Worm (Caenorhabditis elegans) whole organism, L4 larva: Measurements from ENCODE around the gene H41C03.2.
"Not testable (repeated sequence)": the region's sequence is repeated elsewhere in the genome, so short reads cannot be mapped to it uniquely, and the experiment has no call there.

Experiments used
- F10B5.3 ChIP-seq: sonication (generic microtip); optimal IDR thresholded peaks from 2 replicates; lab custom pipeline; 2016; ENCODE audit warnings: mild to moderate bottlenecking, missing genetic modification characterization, missing compliant biosample characterization
- F26F4.8 ChIP-seq: fragments of 200-800 bp; sonication (Bioruptor generic); conservative IDR thresholded peaks from 2 replicates; pipeline ENCODE4 v1.3.6; 2022; ENCODE audit warnings: missing genetic modification characterization, missing compliant biosample characterization
- R02D3.7 ChIP-seq: fragments of 150-350 bp; sonication (generic microtip); optimal IDR thresholded peaks from 3 replicates; lab custom pipeline; 2014; ENCODE audit warnings: missing biosample characterization, missing genetic modification characterization
- T26A8.4 ChIP-seq: fragments of 200-800 bp; sonication (Bioruptor generic); IDR thresholded peaks from 2 replicates; pipeline ENCODE4 v1.3.6; 2022; ENCODE audit warnings: missing genetic modification characterization, missing compliant biosample characterization
- Y105C5A.15 ChIP-seq: fragments of 200-800 bp; sonication (Bioruptor generic); IDR thresholded peaks from 2 replicates; pipeline ENCODE4 v1.3.6; 2022; ENCODE audit warnings: missing genetic modification characterization, missing compliant biosample characterization
- Y75B8A.6 ChIP-seq: fragments of 200-800 bp; sonication (Bioruptor generic); IDR thresholded peaks from 2 replicates; pipeline ENCODE4 v1.3.6; 2022; ENCODE audit warnings: missing genetic modification reagents, missing genetic modification characterization, missing compliant biosample characterization
- ZK337.2 ChIP-seq: fragments of 200-800 bp; sonication (Bioruptor generic); IDR thresholded peaks from 2 replicates; pipeline ENCODE4 v1.3.6; 2022; ENCODE audit warnings: missing genetic modification reagents, missing genetic modification characterization, missing compliant biosample characterization
- ceh-20 ChIP-seq: fragments of 200-800 bp; sonication (Bioruptor generic); IDR thresholded peaks from 2 replicates; pipeline ENCODE4 v1.3.6; 2022; ENCODE audit warnings: missing genetic modification reagents, missing genetic modification characterization, missing compliant biosample characterization
- ceh-62 ChIP-seq: sonication (generic microtip); optimal IDR thresholded peaks from 2 replicates; lab custom pipeline; 2017; ENCODE audit warnings: missing biosample characterization, missing genetic modification characterization
- ceh-82 ChIP-seq: sonication (generic microtip); optimal IDR thresholded peaks from 2 replicates; lab custom pipeline; 2017; ENCODE audit warnings: missing biosample characterization, missing genetic modification characterization
- cey-2 ChIP-seq: sonication (generic microtip); optimal IDR thresholded peaks from 3 replicates; lab custom pipeline; 2017; ENCODE audit warnings: missing genetic modification characterization, mild to moderate bottlenecking, missing compliant biosample characterization, antibody characterized with exemption, borderline replicate concordance; ENCODE audit not compliant: insufficient read depth
- ctbp-1 ChIP-seq: fragments of 200-800 bp; sonication (Bioruptor generic); IDR thresholded peaks from 2 replicates; pipeline ENCODE4 v1.3.6; 2022; ENCODE audit warnings: missing genetic modification reagents, missing genetic modification characterization, missing compliant biosample characterization
- daf-12 ChIP-seq: fragments of 150-350 bp; optimal IDR thresholded peaks from 2 replicates; lab custom pipeline; 2014; ENCODE audit warnings: missing biosample characterization, missing genetic modification reagents, missing genetic modification characterization
- egl-27 ChIP-seq: sonication (generic microtip); optimal IDR thresholded peaks from 3 replicates; lab custom pipeline; 2017; ENCODE audit warnings: missing biosample characterization, missing genetic modification reagents, missing genetic modification characterization
- egl-43 ChIP-seq: fragments of 200-800 bp; sonication (Bioruptor generic); IDR thresholded peaks from 2 replicates; pipeline ENCODE4 v1.3.6; 2022; ENCODE audit warnings: missing genetic modification reagents, missing genetic modification characterization, missing compliant biosample characterization
- hif-1 ChIP-seq, 2 experiments: sonication (generic microtip); optimal IDR thresholded peaks; 2 replicates each; lab custom pipeline; 2016 to 2017; ENCODE audit warnings: missing compliant biosample characterization in 2 of 2, missing genetic modification characterization in 2 of 2, missing genetic modification reagents in 2 of 2, missing genotype in 2 of 2, mild to moderate bottlenecking in 1 of 2
- hlh-11 ChIP-seq: fragments of 200-800 bp; sonication (Bioruptor generic); optimal IDR thresholded peaks from 2 replicates; lab custom pipeline; 2018; ENCODE audit warnings: mild to moderate bottlenecking, missing genetic modification characterization, missing compliant biosample characterization
- hlh-30 ChIP-seq: sonication (generic microtip); optimal IDR thresholded peaks from 2 replicates; lab custom pipeline; 2017; ENCODE audit warnings: antibody characterized with exemption, mild to moderate bottlenecking, missing genetic modification characterization, missing compliant biosample characterization; ENCODE audit not compliant: insufficient read depth
- lim-7 ChIP-seq: fragments of 200-800 bp; sonication (Bioruptor generic); IDR thresholded peaks from 2 replicates; pipeline ENCODE4 v1.3.6; 2022; ENCODE audit warnings: missing genetic modification characterization, missing compliant biosample characterization
- lin-13 ChIP-seq: fragments of 150-350 bp; optimal IDR thresholded peaks from 2 replicates; lab custom pipeline; 2014; ENCODE audit warnings: missing biosample characterization, missing genetic modification reagents, missing genetic modification characterization
- lin-15B ChIP-seq: fragments of 150-350 bp; sonication (generic microtip); optimal IDR thresholded peaks from 3 replicates; lab custom pipeline; 2014; ENCODE audit warnings: missing biosample characterization, missing genetic modification characterization
- lir-3 ChIP-seq: sonication (generic microtip); optimal IDR thresholded peaks from 2 replicates; lab custom pipeline; 2016; ENCODE audit warnings: mild to moderate bottlenecking, missing genetic modification characterization, missing compliant biosample characterization
- mdl-1 ChIP-seq, 2 experiments: fragments of 150-350 bp in 1 of 2; sonication (generic microtip) in 1 of 2; optimal IDR thresholded peaks; 2 replicates each; lab custom pipeline; 2014 to 2017; ENCODE audit warnings: missing biosample characterization in 2 of 2, missing genetic modification characterization in 2 of 2
- mep-1 ChIP-seq: fragments of 150-350 bp; sonication (generic microtip); optimal IDR thresholded peaks from 3 replicates; lab custom pipeline; 2014; ENCODE audit warnings: missing biosample characterization, missing genetic modification characterization
- mes-2 ChIP-seq: sonication (generic microtip); optimal IDR thresholded peaks from 2 replicates; lab custom pipeline; 2016; ENCODE audit warnings: missing genotype, mild to moderate bottlenecking, missing genetic modification characterization, missing compliant biosample characterization; ENCODE audit not compliant: poor library complexity, severe bottlenecking
- nhr-102 ChIP-seq: sonication (generic microtip); optimal IDR thresholded peaks from 2 replicates; lab custom pipeline; 2016; ENCODE audit warnings: mild to moderate bottlenecking, missing genetic modification characterization, moderate library complexity, missing compliant biosample characterization
- nhr-11 ChIP-seq: fragments of 150-350 bp; optimal IDR thresholded peaks from 2 replicates; lab custom pipeline; 2014; ENCODE audit warnings: missing biosample characterization, missing genetic modification characterization
- nhr-111 ChIP-seq: fragments of 200-800 bp; sonication (Bioruptor generic); optimal IDR thresholded peaks from 2 replicates; lab custom pipeline; 2018; ENCODE audit warnings: mild to moderate bottlenecking, missing genetic modification characterization, missing compliant biosample characterization
- nhr-237 ChIP-seq: sonication (generic microtip); optimal IDR thresholded peaks from 2 replicates; lab custom pipeline; 2017; ENCODE audit warnings: missing biosample characterization, missing genetic modification characterization
- nhr-28 ChIP-seq: fragments of 150-350 bp; optimal IDR thresholded peaks from 2 replicates; lab custom pipeline; 2014; ENCODE audit warnings: missing biosample characterization, missing genetic modification characterization
- nhr-41 ChIP-seq: fragments of 200-800 bp; sonication (Bioruptor generic); IDR thresholded peaks from 2 replicates; pipeline ENCODE4 v1.3.6; 2022; ENCODE audit warnings: missing genetic modification reagents, missing genetic modification characterization, missing compliant biosample characterization
- nhr-6 ChIP-seq: fragments of 150-350 bp; optimal IDR thresholded peaks from 2 replicates; lab custom pipeline; 2014; ENCODE audit warnings: missing biosample characterization, missing genetic modification characterization
- nhr-76 ChIP-seq: fragments of 150-350 bp; optimal IDR thresholded peaks from 2 replicates; lab custom pipeline; 2014; ENCODE audit warnings: missing biosample characterization, missing genetic modification characterization
- pqm-1 ChIP-seq: sonication (generic microtip); optimal IDR thresholded peaks from 2 replicates; lab custom pipeline; 2017; ENCODE audit warnings: missing biosample characterization, missing genetic modification characterization
- saeg-2 ChIP-seq: fragments of 200-800 bp; sonication (Bioruptor generic); IDR thresholded peaks from 2 replicates; pipeline ENCODE4 v1.3.6; 2022; ENCODE audit warnings: missing genetic modification reagents, missing genetic modification characterization, missing compliant biosample characterization
- sdz-12 ChIP-seq: fragments of 200-800 bp; sonication (Bioruptor generic); optimal IDR thresholded peaks from 2 replicates; lab custom pipeline; 2018; ENCODE audit warnings: mild to moderate bottlenecking, missing genetic modification characterization, missing compliant biosample characterization
- skn-1 ChIP-seq: fragments of 150-350 bp; optimal IDR thresholded peaks from 2 replicates; lab custom pipeline; 2014; ENCODE audit warnings: missing biosample characterization, missing genetic modification characterization
- snpc-1.2 ChIP-seq: fragments of 200-800 bp; sonication (Bioruptor generic); IDR thresholded peaks from 2 replicates; pipeline ENCODE4 v1.3.6; 2022; ENCODE audit warnings: missing genetic modification reagents, missing genetic modification characterization, missing compliant biosample characterization
- snpc-4 ChIP-seq: fragments of 150-350 bp; optimal IDR thresholded peaks from 2 replicates; lab custom pipeline; 2014; ENCODE audit warnings: missing biosample characterization, missing genetic modification characterization
- spr-1 ChIP-seq: sonication (generic microtip); optimal IDR thresholded peaks from 2 replicates; lab custom pipeline; 2016; ENCODE audit warnings: mild to moderate bottlenecking, missing genetic modification characterization, missing compliant biosample characterization
- spr-3 ChIP-seq: fragments of 200-800 bp; sonication (Bioruptor generic); optimal IDR thresholded peaks from 2 replicates; lab custom pipeline; 2018; ENCODE audit warnings: mild to moderate bottlenecking, missing genetic modification characterization, missing compliant biosample characterization
- tra-1 ChIP-seq: fragments of 200-800 bp; sonication (Bioruptor generic); IDR thresholded peaks from 2 replicates; pipeline ENCODE4 v1.3.6; 2022; ENCODE audit warnings: missing genetic modification reagents, missing genetic modification characterization, missing compliant biosample characterization
- zag-1 ChIP-seq: fragments of 150-350 bp; optimal IDR thresholded peaks from 2 replicates; lab custom pipeline; 2014; ENCODE audit warnings: missing biosample characterization, missing genetic modification characterization
- zfp-2 ChIP-seq: sonication (generic microtip); optimal IDR thresholded peaks from 2 replicates; lab custom pipeline; 2016; ENCODE audit warnings: mild to moderate bottlenecking, missing genetic modification characterization, missing compliant biosample characterization
- zip-2 ChIP-seq: fragments of 150-350 bp; optimal IDR thresholded peaks from 2 replicates; lab custom pipeline; 2014; ENCODE audit warnings: missing biosample characterization, missing genetic modification characterization
- ztf-11 ChIP-seq: fragments of 150-350 bp; optimal IDR thresholded peaks from 2 replicates; lab custom pipeline; 2014; ENCODE audit warnings: missing biosample characterization, missing genetic modification characterization

H41C03.2 gene

DNA sequence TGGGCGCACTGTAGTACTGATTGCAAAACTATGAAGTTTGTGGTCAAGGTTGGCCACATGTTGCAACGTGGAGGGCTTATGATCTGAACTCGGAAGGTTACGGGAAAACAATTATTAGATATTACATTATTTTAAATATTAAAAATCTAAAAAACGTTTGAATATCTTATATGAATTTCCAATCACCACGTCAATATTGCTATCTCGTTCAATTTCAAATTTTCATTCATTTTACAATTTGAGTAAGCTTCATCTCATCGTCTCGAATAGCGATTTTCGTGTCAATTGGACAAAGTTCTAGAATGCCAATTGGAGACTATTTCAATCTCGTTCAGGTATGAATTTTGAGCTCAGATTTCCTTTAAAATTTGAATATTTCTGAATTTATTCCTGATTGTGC, 35.6 kb downstream of the H41C03.2 start, which contains the start of gene ZK1248.20:
Gene ZK1248.20, plus strand, starts transcription at position 301 of the 400 bp plus-strand sequence.
- TF ChIP-seq R02D3.7 (no peak), nhr-111 (GFP tag; lab: Kevin White, UChicago) (no peak)

DNA sequence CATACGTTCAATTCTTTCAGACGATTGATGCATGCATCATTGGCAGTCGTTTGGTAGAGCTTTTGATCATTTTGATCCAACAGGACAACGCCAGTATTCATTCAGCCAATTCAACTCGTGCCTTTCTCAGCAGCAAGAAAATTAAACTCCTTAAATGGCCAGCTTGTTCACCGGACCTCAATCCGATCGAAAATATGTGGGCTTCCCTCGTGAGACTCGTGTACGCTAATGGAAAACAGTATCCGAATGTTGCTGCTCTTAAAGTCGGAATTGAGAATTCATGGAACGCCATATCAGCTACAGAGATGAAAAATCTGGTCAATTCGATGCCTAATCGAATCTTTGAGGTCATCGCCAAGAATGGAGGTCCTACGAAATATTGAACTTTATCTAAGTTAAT, 36.5 kb downstream of the H41C03.2 start, which contains the start of gene wago-5:
Gene wago-5, minus strand, starts transcription at position 101 of the 400 bp plus-strand sequence.
- not testable (repeated sequence) for TF ChIP-seq ceh-82 (tag; lab: Kevin White, UChicago); sdz-12 (GFP tag; lab: Kevin White, UChicago); zag-1

DNA sequence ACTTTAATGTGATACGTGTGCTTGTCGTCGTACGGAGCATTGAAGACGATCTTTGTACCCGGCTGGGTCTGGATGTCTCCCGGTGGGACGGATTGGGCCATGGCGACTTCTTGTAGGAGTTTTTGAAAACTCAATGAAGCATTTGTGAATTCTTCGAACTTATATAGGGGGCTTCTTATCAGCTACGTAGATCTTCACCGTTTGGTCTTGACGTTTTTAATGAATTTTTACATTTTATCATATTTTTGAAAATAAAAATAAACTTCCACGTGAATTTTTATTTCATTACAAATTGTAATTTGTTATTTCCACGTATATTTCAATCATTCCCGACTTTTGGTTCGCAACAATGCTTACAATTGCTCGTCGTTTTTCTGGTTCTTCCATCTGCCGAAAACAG, 41.7 kb downstream of the H41C03.2 start, which contains the start of the genes msp-64 and ZK1248.5:
Gene msp-64, minus strand, starts transcription at position 101 of the 400 bp plus-strand sequence.
Gene ZK1248.5, plus strand, starts transcription at position 285 of the 400 bp plus-strand sequence.
- TF ChIP-seq lir-3 (no peak), hif-1 (tag; optimal IDR thresholded peaks at IDR 0.05; lab: Kevin White, UChicago) (no peak), tra-1 (GFP tag; lab: Robert Waterston, UW) (no peak), ZK337.2 (GFP tag; lab: Robert Waterston, UW) (no peak), nhr-76 (tag; lab: Kevin White, UChicago) (no peak), lim-7 (no peak), Y75B8A.6 (no peak), nhr-237 (tag; lab: Kevin White, UChicago) (no peak), mep-1 (tag; lab: Kevin White, UChicago) (no peak), nhr-111 (GFP tag; lab: Kevin White, UChicago) (no peak), ztf-11 (tag; lab: Kevin White, UChicago) (no peak), nhr-11 (tag; lab: Kevin White, UChicago) (no peak), Y105C5A.15 (GFP tag; lab: Robert Waterston, UW) (no peak), mes-2 (tag; lab: Kevin White, UChicago) (no peak), daf-12 (tag; lab: Kevin White, UChicago) (no peak), F10B5.3 (tag; lab: Kevin White, UChicago) (no peak), mdl-1 (tag; optimal IDR thresholded peaks at IDR 0.05; lab: Kevin White, UChicago) (no peak), snpc-1.2 (GFP tag; lab: Robert Waterston, UW) (no peak), nhr-6 (no peak), hlh-30 (no peak)

DNA sequence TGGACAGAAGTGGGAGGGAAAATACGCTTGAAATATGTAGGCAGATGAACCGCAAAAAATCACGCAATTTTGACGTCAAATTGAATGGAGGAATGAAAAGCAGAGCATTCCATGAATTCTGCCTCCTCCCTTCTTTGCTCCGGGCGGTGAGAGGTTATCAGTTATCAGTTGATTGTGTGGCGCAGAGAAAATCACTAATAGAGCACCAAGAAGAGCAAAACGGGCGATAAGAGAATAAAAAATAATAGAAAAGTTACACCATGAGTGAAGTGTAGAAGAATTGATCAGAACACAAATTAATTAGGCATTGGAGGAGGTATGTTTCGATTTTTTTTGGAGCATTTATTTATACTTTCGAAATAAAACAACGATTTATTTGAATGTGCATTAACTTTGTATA, 45.3 kb downstream of the H41C03.2 start:
- TF ChIP-seq ceh-62 (tag; lab: Kevin White, UChicago) (no peak), spr-3 (GFP tag; lab: Kevin White, UChicago) (no peak), ceh-82 (tag; lab: Kevin White, UChicago) (no peak), ctbp-1 (GFP tag; lab: Robert Waterston, UW) (no peak), saeg-2 (GFP tag; lab: Robert Waterston, UW) (no peak), skn-1 (tag; lab: Kevin White, UChicago) (no peak), lin-15B (no peak), T26A8.4 (GFP tag; lab: Robert Waterston, UW) (no peak), sdz-12 (GFP tag; lab: Kevin White, UChicago) (no peak), egl-27 (tag; lab: Kevin White, UChicago) (no peak), hlh-11 (peak; percentile 64), nhr-102 (tag; lab: Kevin White, UChicago) (no peak), pqm-1 (peak; percentile 92), nhr-11 (tag; lab: Kevin White, UChicago) (no peak), lin-13 (GFP tag; lab: Kevin White, UChicago) (no peak), cey-2 (tag; lab: Kevin White, UChicago) (no peak), ceh-20 (GFP tag; lab: Robert Waterston, UW) (no peak), zfp-2 (no peak), snpc-1.2 (GFP tag; lab: Robert Waterston, UW) (no peak), nhr-41 (GFP tag; lab: Robert Waterston, UW) (peak; percentile 60; the same call in 1 of the 2 replicates), mes-2 (tag; lab: Kevin White, UChicago) (no peak), snpc-4 (tag; lab: Kevin White, UChicago) (no peak), zag-1 (no peak), spr-1 (tag; lab: Kevin White, UChicago) (no peak), egl-43 (GFP tag; lab: Robert Waterston, UW) (no peak), zip-2 (no peak), F26F4.8 (no peak), nhr-28 (tag; lab: Kevin White, UChicago) (peak; percentile 90)
